Worm (Caenorhabditis elegans) whole organism, late embryonic: ENCODE data around the gene Y69A2AR.23.

Experiments
- F13H6.1 ChIP-seq: sonication (generic microtip); optimal IDR thresholded peaks from 2 replicates; lab custom pipeline; 2016; ENCODE audit warnings: missing genetic modification characterization, missing compliant biosample characterization
- K02D7.2 ChIP-seq: sonication (generic microtip); optimal IDR thresholded peaks from 2 replicates; lab custom pipeline; 2017; ENCODE audit warnings: mild to moderate bottlenecking, missing genetic modification characterization, missing compliant biosample characterization
- K09A11.1 ChIP-seq: sonication (generic microtip); optimal IDR thresholded peaks from 2 replicates; lab custom pipeline; 2017; ENCODE audit warnings: antibody characterized with exemption, mild to moderate bottlenecking, missing genetic modification characterization, missing compliant biosample characterization; ENCODE audit not compliant: insufficient read depth
- Y22D7AL.16 ChIP-seq: sonication (generic microtip); optimal IDR thresholded peaks from 2 replicates; lab custom pipeline; 2016; ENCODE audit warnings: missing genetic modification characterization, missing compliant biosample characterization
- ahr-1 ChIP-seq: sonication (generic microtip); optimal IDR thresholded peaks from 2 replicates; lab custom pipeline; 2016; ENCODE audit warnings: missing genetic modification characterization, missing compliant biosample characterization
- ceh-18 ChIP-seq: sonication (generic microtip); optimal IDR thresholded peaks from 2 replicates; lab custom pipeline; 2016; ENCODE audit warnings: missing genetic modification characterization, missing compliant biosample characterization
- ceh-19 ChIP-seq: fragments of 200-800 bp; sonication (Bioruptor generic); optimal IDR thresholded peaks from 2 replicates; lab custom pipeline; 2018; ENCODE audit warnings: mild to moderate bottlenecking, missing genetic modification characterization, missing compliant biosample characterization
- ceh-2 ChIP-seq: sonication (generic microtip); optimal IDR thresholded peaks from 2 replicates; lab custom pipeline; 2016; ENCODE audit warnings: missing genotype, missing genetic modification characterization, missing compliant biosample characterization
- ceh-31 ChIP-seq: sonication (generic microtip); optimal IDR thresholded peaks from 2 replicates; lab custom pipeline; 2016; ENCODE audit warnings: missing genetic modification characterization, missing compliant biosample characterization
- ceh-45 ChIP-seq: fragments of 200-800 bp; sonication (Bioruptor generic); IDR thresholded peaks from 2 replicates; pipeline ENCODE4 v1.3.6; 2022; ENCODE audit warnings: missing genetic modification reagents, missing genetic modification characterization, missing compliant biosample characterization
- ceh-48 ChIP-seq: sonication (generic microtip); optimal IDR thresholded peaks from 2 replicates; lab custom pipeline; 2016; ENCODE audit warnings: missing genetic modification characterization, inconsistent platforms, missing compliant biosample characterization
- ceh-9 ChIP-seq: sonication (generic microtip); optimal IDR thresholded peaks from 2 replicates; lab custom pipeline; 2016; ENCODE audit warnings: mild to moderate bottlenecking, missing genetic modification characterization, inconsistent platforms, missing compliant biosample characterization
- dmd-4 ChIP-seq: sonication (generic microtip); optimal IDR thresholded peaks from 2 replicates; lab custom pipeline; 2016; ENCODE audit warnings: borderline replicate concordance, missing genetic modification characterization, missing compliant biosample characterization
- dve-1 ChIP-seq: sonication (generic microtip); optimal IDR thresholded peaks from 2 replicates; lab custom pipeline; 2017; ENCODE audit warnings: antibody characterized with exemption, mild to moderate bottlenecking, missing genetic modification characterization, missing compliant biosample characterization
- elt-2 ChIP-seq: sonication (generic microtip); optimal IDR thresholded peaks from 2 replicates; lab custom pipeline; 2016; ENCODE audit warnings: missing genetic modification reagents, missing genetic modification characterization, missing compliant biosample characterization
- elt-4 ChIP-seq: sonication (generic microtip); optimal IDR thresholded peaks from 2 replicates; lab custom pipeline; 2016; ENCODE audit warnings: missing genetic modification characterization, missing compliant biosample characterization
- ets-4 ChIP-seq: sonication (generic microtip); optimal IDR thresholded peaks from 2 replicates; lab custom pipeline; 2016; ENCODE audit warnings: missing genetic modification characterization, missing compliant biosample characterization
- eyg-1 ChIP-seq: sonication (generic microtip); optimal IDR thresholded peaks from 2 replicates; lab custom pipeline; 2016; ENCODE audit warnings: missing genotype, missing genetic modification characterization, missing compliant biosample characterization
- fkh-10 ChIP-seq: fragments of 150-350 bp; optimal IDR thresholded peaks from 2 replicates; lab custom pipeline; 2014; ENCODE audit warnings: missing biosample characterization, missing genetic modification reagents, missing genetic modification characterization
- hlh-6 ChIP-seq: sonication (generic microtip); optimal IDR thresholded peaks from 2 replicates; lab custom pipeline; 2016; ENCODE audit warnings: missing genotype, missing genetic modification characterization, missing compliant biosample characterization
- lin-11 ChIP-seq: fragments of 200-800 bp; sonication (Bioruptor generic); optimal IDR thresholded peaks from 2 replicates; lab custom pipeline; 2018; ENCODE audit warnings: mild to moderate bottlenecking, missing genetic modification characterization, missing compliant biosample characterization
- nfya-1 ChIP-seq: sonication (generic microtip); optimal IDR thresholded peaks from 2 replicates; lab custom pipeline; 2017; ENCODE audit warnings: missing genetic modification characterization, mild to moderate bottlenecking, missing compliant biosample characterization, antibody characterized with exemption, moderate library complexity
- nhr-232 ChIP-seq: sonication (generic microtip); optimal IDR thresholded peaks from 2 replicates; lab custom pipeline; 2016; ENCODE audit warnings: missing genetic modification characterization, missing compliant biosample characterization
- odd-2 ChIP-seq: sonication (generic microtip); optimal IDR thresholded peaks from 2 replicates; lab custom pipeline; 2017; ENCODE audit warnings: antibody characterized with exemption, mild to moderate bottlenecking, missing genetic modification characterization, missing compliant biosample characterization
- pat-9 ChIP-seq: fragments of 200-800 bp; sonication (Bioruptor generic); optimal IDR thresholded peaks from 2 replicates; lab custom pipeline; 2018; ENCODE audit warnings: mild to moderate bottlenecking, missing genetic modification characterization, moderate library complexity, missing compliant biosample characterization
- pha-4 ChIP-seq: fragments of 150-350 bp; optimal IDR thresholded peaks from 2 replicates; lab custom pipeline; 2018; ENCODE audit warnings: missing biosample characterization, missing genetic modification reagents, missing genetic modification characterization
- pqm-1 ChIP-seq: sonication (generic microtip); optimal IDR thresholded peaks from 2 replicates; lab custom pipeline; 2016; ENCODE audit warnings: missing genetic modification characterization, missing compliant biosample characterization
- ref-2 ChIP-seq: sonication (generic microtip); optimal IDR thresholded peaks from 2 replicates; lab custom pipeline; 2016; ENCODE audit warnings: missing genetic modification characterization, missing compliant biosample characterization
- rnt-1 ChIP-seq: sonication (generic microtip); optimal IDR thresholded peaks from 2 replicates; lab custom pipeline; 2016; ENCODE audit warnings: missing genetic modification characterization, missing compliant biosample characterization
- sdc-2 ChIP-seq: sonication (generic microtip); optimal IDR thresholded peaks from 2 replicates; lab custom pipeline; 2016; ENCODE audit warnings: missing genotype, missing genetic modification characterization, missing compliant biosample characterization
- sox-2 ChIP-seq: fragments of 200-800 bp; sonication (Bioruptor generic); IDR thresholded peaks from 2 replicates; pipeline ENCODE4 v1.3.6; 2022; ENCODE audit warnings: missing genetic modification reagents, missing genetic modification characterization, missing compliant biosample characterization
- tbx-2 ChIP-seq: sonication (generic microtip); optimal IDR thresholded peaks from 2 replicates; lab custom pipeline; 2016; ENCODE audit warnings: missing genetic modification characterization, missing compliant biosample characterization
- ttx-3 ChIP-seq: sonication (generic microtip); optimal IDR thresholded peaks from 2 replicates; lab custom pipeline; 2016; ENCODE audit warnings: missing genetic modification reagents, missing genetic modification characterization, missing compliant biosample characterization
- unc-3 ChIP-seq, 2 experiments: fragments of 200-800 bp in 1 of 2; sonication (Bioruptor generic) in 1 of 2; sonication (generic microtip) in 1 of 2; conservative IDR thresholded peaks in 1 of 2; optimal IDR thresholded peaks in 1 of 2; 2 replicates each; pipeline versions ENCODE4 v1.3.6 to Lab custom; 2016 to 2022; ENCODE audit warnings: missing compliant biosample characterization in 2 of 2, missing genetic modification characterization in 2 of 2, missing genetic modification reagents in 1 of 2
- unc-42 ChIP-seq: sonication (generic microtip); optimal IDR thresholded peaks from 2 replicates; lab custom pipeline; 2016; ENCODE audit warnings: missing genotype, missing genetic modification characterization, missing compliant biosample characterization
- unc-55 ChIP-seq: sonication (generic microtip); optimal IDR thresholded peaks from 2 replicates; lab custom pipeline; 2017; ENCODE audit warnings: missing biosample characterization, missing genetic modification reagents, missing genetic modification characterization
- unc-86 ChIP-seq: sonication (generic microtip); optimal IDR thresholded peaks from 2 replicates; lab custom pipeline; 2016; ENCODE audit warnings: missing genetic modification characterization, missing compliant biosample characterization
- zip-5 ChIP-seq: sonication (generic microtip); optimal IDR thresholded peaks from 2 replicates; lab custom pipeline; 2016; ENCODE audit warnings: missing genetic modification characterization, missing compliant biosample characterization
- ztf-16 ChIP-seq: sonication (generic microtip); optimal IDR thresholded peaks from 2 replicates; lab custom pipeline; 2017; ENCODE audit warnings: missing genetic modification characterization, missing compliant biosample characterization

Y69A2AR.23 gene

DNA sequence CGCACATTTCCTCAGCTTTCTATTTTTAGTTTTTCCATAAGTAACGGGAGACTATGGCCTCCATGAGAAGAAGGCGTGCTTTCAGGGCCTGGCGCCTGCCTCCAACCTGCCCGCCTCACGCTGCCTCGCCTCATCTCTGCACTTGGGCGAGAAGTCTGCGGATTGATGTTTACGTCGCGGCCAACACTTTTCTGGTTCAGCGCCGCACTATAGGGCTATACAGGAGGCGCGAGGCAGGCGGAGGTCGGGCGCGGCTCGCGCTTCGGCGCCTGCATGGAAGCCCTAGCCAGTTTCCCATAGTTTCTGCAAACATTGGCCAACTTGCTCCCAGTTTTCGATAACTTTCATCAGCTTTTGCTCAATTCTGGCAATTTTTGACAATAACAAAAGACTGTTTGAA, 21.6 kb upstream of the Y69A2AR.23 start:
- TF ChIP-seq ceh-9 (tag; lab: Kevin White, UChicago): no peak
- no peak for TF ChIP-seq hlh-6
- no peak for TF ChIP-seq nhr-232
- no peak for TF ChIP-seq pat-9
- no peak for TF ChIP-seq ceh-45 (GFP tag; lab: Robert Waterston, UW)
- TF ChIP-seq ceh-48 (tag; lab: Kevin White, UChicago): no peak
- no peak for TF ChIP-seq ztf-16 (tag; lab: Kevin White, UChicago)
- no peak for TF ChIP-seq Y22D7AL.16 (tag; lab: Kevin White, UChicago)
- TF ChIP-seq zip-5: no peak
- TF ChIP-seq dve-1 (tag; lab: Kevin White, UChicago): no peak
- TF ChIP-seq eyg-1 (tag; lab: Kevin White, UChicago): no peak
- TF ChIP-seq odd-2 (tag; lab: Kevin White, UChicago): no peak
- TF ChIP-seq K02D7.2: no peak
- TF ChIP-seq nfya-1: no peak
- no peak for TF ChIP-seq F13H6.1 (tag; lab: Kevin White, UChicago)
- no peak for TF ChIP-seq dmd-4
- TF ChIP-seq rnt-1 (tag; lab: Kevin White, UChicago): no peak

DNA sequence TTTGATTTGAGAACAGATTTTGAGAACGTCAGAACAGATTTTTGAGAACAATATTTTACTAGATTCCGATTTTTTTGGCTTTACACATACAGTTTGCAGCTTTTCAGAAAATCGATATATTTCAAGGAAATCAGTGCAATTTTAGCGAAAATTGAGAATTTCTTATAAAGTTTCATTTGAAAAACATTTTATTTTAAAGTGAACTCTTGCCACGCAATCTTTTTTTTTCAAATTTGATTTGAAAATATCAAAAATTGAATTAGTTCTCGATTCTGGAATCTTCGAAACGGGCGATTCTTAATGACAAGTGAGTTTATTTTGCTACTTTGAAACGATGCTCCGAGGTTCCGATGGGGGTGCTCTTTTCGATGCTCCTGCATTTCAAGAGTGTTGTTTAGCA, 20.6 kb upstream of the Y69A2AR.23 start, which contains the start of gene Y69A2AR.51:
Gene Y69A2AR.51, plus strand, starts transcription at position 301 of the 400 bp plus-strand sequence.
- no peak for TF ChIP-seq ttx-3 (tag; lab: Kevin White, UChicago)
- no peak for TF ChIP-seq ets-4 (tag; lab: Kevin White, UChicago)
- no peak for TF ChIP-seq ahr-1 (tag; lab: Kevin White, UChicago)
- TF ChIP-seq zip-5: no peak
- no peak for TF ChIP-seq unc-42 (tag; lab: Kevin White, UChicago)
- TF ChIP-seq K02D7.2: no peak
- no peak for TF ChIP-seq ceh-2 (tag; lab: Kevin White, UChicago)
- no peak for TF ChIP-seq ceh-45 (GFP tag; lab: Robert Waterston, UW)
- TF ChIP-seq fkh-10 (GFP tag; lab: Kevin White, UChicago): no peak
- TF ChIP-seq ceh-31 (tag; lab: Kevin White, UChicago): no peak
- TF ChIP-seq F13H6.1 (tag; lab: Kevin White, UChicago): no peak
- TF ChIP-seq unc-3 (GFP tag; conservative IDR thresholded peaks at IDR 0.05; lab: Robert Waterston, UW): no peak
- TF ChIP-seq unc-3 (tag; optimal IDR thresholded peaks at IDR 0.05; lab: Kevin White, UChicago): no peak
- TF ChIP-seq tbx-2 (tag; lab: Kevin White, UChicago): no peak
- TF ChIP-seq elt-4 (tag; lab: Kevin White, UChicago): no peak
- TF ChIP-seq pqm-1 (tag; lab: Kevin White, UChicago): no peak
- TF ChIP-seq sox-2: no peak
- no peak for TF ChIP-seq unc-86 (tag; lab: Kevin White, UChicago)
- no peak for TF ChIP-seq ref-2
- TF ChIP-seq sdc-2 (tag; lab: Kevin White, UChicago): no peak

DNA sequence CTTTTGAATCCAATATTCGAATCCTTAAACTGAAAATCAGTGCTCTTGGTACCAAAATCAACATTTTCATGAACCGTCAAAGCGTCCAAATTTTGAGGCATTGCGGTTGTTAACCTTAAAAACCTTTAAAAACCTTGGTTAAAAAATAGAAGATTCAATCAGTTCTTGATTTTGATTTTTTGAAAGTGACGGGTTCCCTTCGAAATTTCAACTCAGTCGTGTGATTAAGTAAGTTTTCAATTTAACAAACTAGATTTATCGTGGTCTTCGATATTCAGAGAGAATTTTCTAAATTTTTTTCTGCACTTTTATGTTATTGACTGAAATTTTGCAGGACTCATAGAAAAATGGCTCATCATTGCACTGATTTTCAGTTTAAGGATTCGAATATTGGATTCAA, 16.8 kb upstream of the Y69A2AR.23 start, which contains the start of the genes Y69A2AR.25 and Y69A2AR.12:
Gene Y69A2AR.25, minus strand, starts transcription at position 101 of the 400 bp plus-strand sequence.
Gene Y69A2AR.12, plus strand, starts transcription at position 348 of the 400 bp plus-strand sequence.
- TF ChIP-seq ceh-18 (no peak), fkh-10 (GFP tag; lab: Kevin White, UChicago) (no peak), unc-42 (tag; lab: Kevin White, UChicago) (no peak), elt-4 (tag; lab: Kevin White, UChicago) (no peak), eyg-1 (tag; lab: Kevin White, UChicago) (no peak), unc-55 (GFP tag; lab: Kevin White, UChicago) (no peak), pha-4 (no peak), lin-11 (no peak), odd-2 (tag; lab: Kevin White, UChicago) (no peak), ceh-19 (no peak), unc-86 (tag; lab: Kevin White, UChicago) (no peak), elt-2 (tag; lab: Kevin White, UChicago) (no peak), K09A11.1 (tag; lab: Kevin White, UChicago) (no peak), ahr-1 (tag; lab: Kevin White, UChicago) (no peak)
